Worm (Caenorhabditis elegans) whole organism, late embryonic: Measurements from ENCODE around the gene srh-141.

Source experiments
- C08G9.2 ChIP-seq: sonication (generic microtip); optimal IDR thresholded peaks from 2 replicates; lab custom pipeline; 2016; ENCODE audit warnings: mild to moderate bottlenecking, missing genetic modification characterization, moderate library complexity, missing compliant biosample characterization
- K02D7.2 ChIP-seq: sonication (generic microtip); optimal IDR thresholded peaks from 2 replicates; lab custom pipeline; 2017; ENCODE audit warnings: mild to moderate bottlenecking, missing genetic modification characterization, missing compliant biosample characterization
- K09A11.1 ChIP-seq: sonication (generic microtip); optimal IDR thresholded peaks from 2 replicates; lab custom pipeline; 2017; ENCODE audit warnings: antibody characterized with exemption, mild to moderate bottlenecking, missing genetic modification characterization, missing compliant biosample characterization; ENCODE audit not compliant: insufficient read depth
- T23F11.4 ChIP-seq: fragments of 200-800 bp; sonication (Bioruptor generic); optimal IDR thresholded peaks from 2 replicates; lab custom pipeline; 2018; ENCODE audit warnings: mild to moderate bottlenecking, missing genetic modification characterization, missing compliant biosample characterization
- Y22D7AL.16 ChIP-seq: sonication (generic microtip); optimal IDR thresholded peaks from 2 replicates; lab custom pipeline; 2016; ENCODE audit warnings: missing genetic modification characterization, missing compliant biosample characterization
- ceh-14 ChIP-seq: sonication (generic microtip); optimal IDR thresholded peaks from 2 replicates; lab custom pipeline; 2016; ENCODE audit warnings: missing genotype, missing genetic modification characterization, missing compliant biosample characterization
- ceh-18 ChIP-seq: sonication (generic microtip); optimal IDR thresholded peaks from 2 replicates; lab custom pipeline; 2016; ENCODE audit warnings: missing genetic modification characterization, missing compliant biosample characterization
- ceh-22 ChIP-seq: sonication (generic microtip); optimal IDR thresholded peaks from 2 replicates; lab custom pipeline; 2017; ENCODE audit warnings: missing biosample characterization, missing genetic modification characterization
- ceh-34 ChIP-seq: sonication (generic microtip); optimal IDR thresholded peaks from 2 replicates; lab custom pipeline; 2016; ENCODE audit warnings: mild to moderate bottlenecking, missing genetic modification characterization, missing compliant biosample characterization
- ceh-45 ChIP-seq: fragments of 200-800 bp; sonication (Bioruptor generic); IDR thresholded peaks from 2 replicates; pipeline ENCODE4 v1.3.6; 2022; ENCODE audit warnings: missing genetic modification reagents, missing genetic modification characterization, missing compliant biosample characterization
- ceh-48 ChIP-seq: sonication (generic microtip); optimal IDR thresholded peaks from 2 replicates; lab custom pipeline; 2016; ENCODE audit warnings: missing genetic modification characterization, inconsistent platforms, missing compliant biosample characterization
- ceh-6 ChIP-seq: fragments of 200-800 bp; sonication (Bioruptor generic); optimal IDR thresholded peaks from 2 replicates; lab custom pipeline; 2018; ENCODE audit warnings: mild to moderate bottlenecking, missing genetic modification characterization, missing compliant biosample characterization
- ceh-9 ChIP-seq: sonication (generic microtip); optimal IDR thresholded peaks from 2 replicates; lab custom pipeline; 2016; ENCODE audit warnings: mild to moderate bottlenecking, missing genetic modification characterization, inconsistent platforms, missing compliant biosample characterization
- che-1 ChIP-seq: sonication (generic microtip); optimal IDR thresholded peaks from 2 replicates; lab custom pipeline; 2016; ENCODE audit warnings: mild to moderate bottlenecking, missing genetic modification characterization, missing compliant biosample characterization
- dmd-4 ChIP-seq: sonication (generic microtip); optimal IDR thresholded peaks from 2 replicates; lab custom pipeline; 2016; ENCODE audit warnings: borderline replicate concordance, missing genetic modification characterization, missing compliant biosample characterization
- dve-1 ChIP-seq: sonication (generic microtip); optimal IDR thresholded peaks from 2 replicates; lab custom pipeline; 2017; ENCODE audit warnings: antibody characterized with exemption, mild to moderate bottlenecking, missing genetic modification characterization, missing compliant biosample characterization
- fax-1 ChIP-seq: sonication (generic microtip); optimal IDR thresholded peaks from 2 replicates; lab custom pipeline; 2016; ENCODE audit warnings: missing genotype, missing genetic modification characterization, missing compliant biosample characterization
- fkh-6 ChIP-seq: sonication (generic microtip); optimal IDR thresholded peaks from 2 replicates; lab custom pipeline; 2016; ENCODE audit warnings: missing genetic modification characterization, missing compliant biosample characterization
- hlh-30 ChIP-seq: sonication (generic microtip); optimal IDR thresholded peaks from 2 replicates; lab custom pipeline; 2017; ENCODE audit warnings: antibody characterized with exemption, missing genetic modification characterization, missing compliant biosample characterization; ENCODE audit not compliant: insufficient read depth
- hlh-6 ChIP-seq: sonication (generic microtip); optimal IDR thresholded peaks from 2 replicates; lab custom pipeline; 2016; ENCODE audit warnings: missing genotype, missing genetic modification characterization, missing compliant biosample characterization
- hlh-8 ChIP-seq: sonication (generic microtip); optimal IDR thresholded peaks from 2 replicates; lab custom pipeline; 2016; ENCODE audit warnings: missing genotype, missing genetic modification characterization, missing compliant biosample characterization
- lin-11 ChIP-seq: fragments of 200-800 bp; sonication (Bioruptor generic); optimal IDR thresholded peaks from 2 replicates; lab custom pipeline; 2018; ENCODE audit warnings: mild to moderate bottlenecking, missing genetic modification characterization, missing compliant biosample characterization
- madf-2 ChIP-seq: sonication (generic microtip); optimal IDR thresholded peaks from 2 replicates; lab custom pipeline; 2017; ENCODE audit warnings: missing genetic modification characterization, missing compliant biosample characterization
- mec-3 ChIP-seq: sonication (generic microtip); optimal IDR thresholded peaks from 2 replicates; lab custom pipeline; 2016; ENCODE audit warnings: borderline replicate concordance, missing genetic modification characterization, missing compliant biosample characterization
- npax-4 ChIP-seq: sonication (generic microtip); optimal IDR thresholded peaks from 2 replicates; lab custom pipeline; 2016; ENCODE audit warnings: missing genetic modification characterization, missing compliant biosample characterization
- pag-3 ChIP-seq: sonication (generic microtip); optimal IDR thresholded peaks from 2 replicates; lab custom pipeline; 2016; ENCODE audit warnings: missing compliant biosample characterization, missing genetic modification characterization, borderline replicate concordance
- pat-9 ChIP-seq: fragments of 200-800 bp; sonication (Bioruptor generic); optimal IDR thresholded peaks from 2 replicates; lab custom pipeline; 2018; ENCODE audit warnings: mild to moderate bottlenecking, missing genetic modification characterization, moderate library complexity, missing compliant biosample characterization
- pha-4 ChIP-seq: fragments of 150-350 bp; optimal IDR thresholded peaks from 2 replicates; lab custom pipeline; 2018; ENCODE audit warnings: missing biosample characterization, missing genetic modification reagents, missing genetic modification characterization
- pqm-1 ChIP-seq: sonication (generic microtip); optimal IDR thresholded peaks from 2 replicates; lab custom pipeline; 2016; ENCODE audit warnings: missing genetic modification characterization, missing compliant biosample characterization
- sdc-2 ChIP-seq: sonication (generic microtip); optimal IDR thresholded peaks from 2 replicates; lab custom pipeline; 2016; ENCODE audit warnings: missing genotype, missing genetic modification characterization, missing compliant biosample characterization
- tbx-2 ChIP-seq: sonication (generic microtip); optimal IDR thresholded peaks from 2 replicates; lab custom pipeline; 2016; ENCODE audit warnings: missing genetic modification characterization, missing compliant biosample characterization
- ttx-3 ChIP-seq: sonication (generic microtip); optimal IDR thresholded peaks from 2 replicates; lab custom pipeline; 2016; ENCODE audit warnings: missing genetic modification reagents, missing genetic modification characterization, missing compliant biosample characterization
- unc-55 ChIP-seq: sonication (generic microtip); optimal IDR thresholded peaks from 2 replicates; lab custom pipeline; 2017; ENCODE audit warnings: missing biosample characterization, missing genetic modification reagents, missing genetic modification characterization
- zip-5 ChIP-seq: sonication (generic microtip); optimal IDR thresholded peaks from 2 replicates; lab custom pipeline; 2016; ENCODE audit warnings: missing genetic modification characterization, missing compliant biosample characterization
- ztf-16 ChIP-seq: sonication (generic microtip); optimal IDR thresholded peaks from 2 replicates; lab custom pipeline; 2017; ENCODE audit warnings: missing genetic modification characterization, missing compliant biosample characterization

Gene srh-141

DNA sequence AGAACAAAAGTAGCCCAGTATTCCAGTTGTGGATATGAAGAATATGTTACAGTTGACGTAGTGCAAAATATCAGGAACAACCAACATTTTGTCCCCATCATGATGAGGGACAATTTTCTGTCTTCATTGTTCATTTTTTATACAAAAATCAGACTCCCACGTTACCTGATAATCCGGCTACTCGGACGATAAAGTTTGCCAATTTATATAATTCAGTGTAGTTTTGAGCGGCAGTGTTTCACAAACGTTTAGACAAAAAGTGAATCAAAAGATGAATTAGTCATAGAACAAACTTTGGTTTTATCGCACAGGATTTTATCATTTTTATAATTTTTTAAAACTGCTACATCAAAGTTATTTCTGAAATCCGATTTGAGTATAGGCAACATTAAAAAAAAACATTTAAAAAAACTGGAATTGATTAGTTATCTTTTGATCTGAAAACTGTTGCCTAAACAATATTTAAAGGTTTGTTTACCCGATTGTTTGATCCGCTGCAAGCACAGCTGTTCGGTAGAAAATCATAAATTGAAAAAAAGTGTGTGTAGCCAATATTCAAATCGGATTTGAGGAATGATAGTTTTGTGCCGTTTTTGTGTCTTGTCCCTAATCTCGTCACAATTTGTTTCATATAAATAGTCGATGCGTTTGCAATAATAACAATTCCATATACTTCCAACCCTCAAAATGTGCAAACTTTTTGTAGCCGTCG, 37.3 kb downstream of the srh-141 start, which contains the start of the genes F57E7.4 and spig-6:
F57E7.4 (minus strand) TSS at position 101 of the 712 bp plus-strand sequence.
spig-6 (plus strand) TSS at position 662 of the 712 bp plus-strand sequence.
- TF ChIP-seq lin-11 (tag; lab: Kevin White, UChicago) (no peak), hlh-8 (tag; lab: Kevin White, UChicago) (no peak), ceh-6 (GFP tag; lab: Kevin White, UChicago) (no peak), zip-5 (tag; lab: Kevin White, UChicago) (no peak), ttx-3 (tag; lab: Kevin White, UChicago) (no peak), che-1 (tag; lab: Kevin White, UChicago) (no peak), sdc-2 (no peak), dmd-4 (tag; lab: Kevin White, UChicago) (no peak)

DNA sequence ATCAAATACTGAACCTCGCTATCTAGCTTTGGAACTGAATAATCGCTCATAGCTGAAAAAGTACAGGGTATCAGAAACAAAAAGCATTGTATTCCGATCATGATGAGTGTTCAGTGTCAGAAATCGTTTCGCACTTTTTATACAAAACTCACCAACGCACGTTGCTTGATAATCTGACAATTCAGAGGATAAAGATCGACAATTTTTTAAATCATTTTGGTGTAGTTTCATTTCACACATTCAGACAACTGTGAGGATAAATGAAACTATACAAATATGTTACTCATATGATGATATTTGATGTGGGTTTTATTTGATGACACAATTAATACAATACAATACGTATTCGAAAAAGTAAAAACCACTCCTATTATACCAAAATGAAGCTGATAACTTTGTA, 39.3 kb downstream of the srh-141 start, which contains the start of gene F57E7.2:
F57E7.2 (minus strand) TSS at position 101 of the 400 bp plus-strand sequence.
- no peak for TF ChIP-seq C08G9.2 (tag; lab: Kevin White, UChicago)
- no peak for TF ChIP-seq mec-3 (tag; lab: Kevin White, UChicago)
- no peak for TF ChIP-seq K02D7.2 (tag; lab: Kevin White, UChicago)
- no peak for TF ChIP-seq tbx-2 (tag; lab: Kevin White, UChicago)
- TF ChIP-seq ceh-34 (tag; lab: Kevin White, UChicago) = no peak
- TF ChIP-seq pha-4 (tag; lab: Kevin White, UChicago) = no peak
- TF ChIP-seq pag-3 (tag; lab: Kevin White, UChicago) = no peak
- no peak for TF ChIP-seq ceh-14 (tag; lab: Kevin White, UChicago)
- TF ChIP-seq npax-4 (tag; lab: Kevin White, UChicago) = no peak
- no peak for TF ChIP-seq pqm-1 (tag; lab: Kevin White, UChicago)
- no peak for TF ChIP-seq ceh-22
- TF ChIP-seq ceh-6 (GFP tag; lab: Kevin White, UChicago) = no peak
- TF ChIP-seq dve-1 (tag; lab: Kevin White, UChicago) = no peak
- no peak for TF ChIP-seq ztf-16 (tag; lab: Kevin White, UChicago)
- TF ChIP-seq K09A11.1 (tag; lab: Kevin White, UChicago) = no peak
- TF ChIP-seq T23F11.4 (GFP tag; lab: Kevin White, UChicago) = no peak
- no peak for TF ChIP-seq fax-1 (tag; lab: Kevin White, UChicago)
- TF ChIP-seq pat-9 (tag; lab: Kevin White, UChicago) = no peak
- TF ChIP-seq ceh-45 = no peak
- TF ChIP-seq ttx-3 (tag; lab: Kevin White, UChicago) = no peak

DNA sequence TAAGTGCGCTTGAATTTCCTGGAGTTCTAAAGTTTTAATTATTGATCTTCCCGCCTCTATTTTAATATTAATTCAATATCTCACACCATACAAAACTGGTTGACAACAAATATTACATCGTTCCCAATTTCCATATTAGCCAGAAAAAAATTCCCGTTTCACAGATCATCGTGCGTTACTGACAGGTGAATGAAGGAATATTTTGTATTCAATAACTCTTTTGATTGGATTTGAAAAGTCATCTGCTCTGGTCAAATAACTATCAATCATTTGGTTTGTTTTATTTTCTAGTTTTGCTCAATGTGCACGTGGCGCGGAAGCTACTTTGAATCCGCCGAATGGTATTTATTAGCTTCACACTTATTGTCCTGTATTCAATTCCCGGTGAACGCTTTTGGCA, 40.0 kb downstream of the srh-141 start, which contains the start of gene srh-139:
srh-139 (plus strand) TSS at position 301 of the 400 bp plus-strand sequence.
- TF ChIP-seq ceh-9 (tag; lab: Kevin White, UChicago) (no peak), hlh-6 (no peak), unc-55 (no peak), madf-2 (tag; lab: Kevin White, UChicago) (no peak), K02D7.2 (tag; lab: Kevin White, UChicago) (no peak), ceh-18 (tag; lab: Kevin White, UChicago) (no peak), fkh-6 (tag; lab: Kevin White, UChicago) (no peak), sdc-2 (no peak), ceh-34 (tag; lab: Kevin White, UChicago) (no peak), ceh-14 (tag; lab: Kevin White, UChicago) (no peak), hlh-30 (no peak), Y22D7AL.16 (tag; lab: Kevin White, UChicago) (no peak), ceh-48 (tag; lab: Kevin White, UChicago) (no peak)
